Worm (Caenorhabditis elegans) whole organism, mixed stage, embryonic: Measurements from ENCODE around the gene F54F11.1.

Experiments
- blmp-1 ChIP-seq: fragments of 150-350 bp; optimal IDR thresholded peaks from 2 replicates; lab custom pipeline; 2014; ENCODE audit warnings: missing biosample characterization, missing genetic modification characterization
- ceh-39 ChIP-seq: fragments of 150-350 bp; optimal IDR thresholded peaks from 2 replicates; lab custom pipeline; 2014; ENCODE audit warnings: missing biosample characterization, missing genetic modification characterization
- lin-13 ChIP-seq: fragments of 150-350 bp; optimal IDR thresholded peaks from 2 replicates; lab custom pipeline; 2014; ENCODE audit warnings: missing biosample characterization, missing genetic modification characterization
- unc-39 ChIP-seq: fragments of 150-350 bp; optimal IDR thresholded peaks from 2 replicates; lab custom pipeline; 2014; ENCODE audit warnings: missing biosample characterization, missing genetic modification characterization

DNA sequence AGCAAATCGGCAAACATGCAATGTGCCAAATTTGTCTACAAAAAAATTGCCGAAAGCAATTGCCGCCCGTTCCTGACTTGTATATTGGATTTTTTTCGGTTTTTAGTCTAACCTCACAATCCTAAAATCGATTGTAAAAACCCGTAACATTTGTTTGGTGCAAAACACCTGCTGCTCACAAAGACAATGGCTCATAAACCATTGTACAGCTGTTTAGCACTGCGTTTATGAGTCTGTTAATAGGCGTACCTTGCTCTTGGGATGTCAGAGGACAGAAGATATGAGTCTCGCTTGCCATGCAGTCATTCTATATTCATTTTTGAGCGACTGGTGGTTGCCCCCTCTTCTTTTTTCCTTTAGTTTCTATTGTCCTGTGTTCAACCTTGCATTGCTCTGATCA, 31.7 kb upstream of the F54F11.1 start, which contains the start of gene E01G4.5:
- TF ChIP-seq lin-13 (tag; lab: Kevin White, UChicago) (no peak), blmp-1 (tag; lab: Kevin White, UChicago) (no peak), unc-39 (tag; lab: Kevin White, UChicago) (no peak), ceh-39 (tag; lab: Kevin White, UChicago) (no peak)
